Fruit fly (Drosophila melanogaster) whole organism, embryonic: ENCODE measurements around the gene MED14.

Experiments
- ATbp ChIP-seq: fragments of 200-800 bp; sonication (Bioruptor generic); optimal IDR thresholded peaks from 2 replicates; lab custom pipeline; 2017; ENCODE audit warnings: missing biosample characterization, mild to moderate bottlenecking, missing genetic modification characterization, missing genetic modification reagents
- Adf1 ChIP-seq: fragments of 200-800 bp; sonication (Bioruptor generic); IDR thresholded peaks from 2 replicates; pipeline ENCODE4 v1.3.6; 2022; ENCODE audit warnings: missing biosample characterization, missing genetic modification characterization
- Awh ChIP-seq: fragments of 200-800 bp; sonication (Bioruptor generic); IDR thresholded peaks from 2 replicates; pipeline ENCODE4, ENCODE4 v1.3.6; 2022; ENCODE audit warnings: missing biosample characterization, missing genetic modification characterization
- Blimp-1 ChIP-seq: fragments of 200-800 bp; sonication (Bioruptor generic); optimal IDR thresholded peaks from 3 replicates; lab custom pipeline; 2018; ENCODE audit warnings: missing biosample characterization, missing genetic modification characterization, mild to moderate bottlenecking, moderate library complexity, missing genetic modification reagents
- CG12391 ChIP-seq: fragments of 200-800 bp; sonication (Bioruptor generic); optimal IDR thresholded peaks from 3 replicates; lab custom pipeline; 2018; ENCODE audit warnings: missing biosample characterization, mild to moderate bottlenecking, missing genetic modification characterization, moderate library complexity
- CG12744 ChIP-seq: fragments of 200-800 bp; sonication (Bioruptor generic); optimal IDR thresholded peaks from 2 replicates; lab custom pipeline; 2016; ENCODE audit warnings: missing biosample characterization, missing genetic modification characterization
- CG14965 ChIP-seq: fragments of 200-800 bp; sonication (Bioruptor generic); optimal IDR thresholded peaks from 2 replicates; lab custom pipeline; 2016; ENCODE audit warnings: missing biosample characterization, missing genetic modification characterization, borderline replicate concordance
- CG1529 ChIP-seq: fragments of 200-800 bp; sonication (Bioruptor generic); optimal IDR thresholded peaks from 3 replicates; lab custom pipeline; 2018; ENCODE audit warnings: missing biosample characterization, missing genetic modification characterization
- CG15696 ChIP-seq: fragments of 200-800 bp; sonication (Bioruptor generic); optimal IDR thresholded peaks from 2 replicates; lab custom pipeline; 2019; ENCODE audit warnings: missing biosample characterization, mild to moderate bottlenecking, missing genetic modification characterization, moderate library complexity
- CG16779 ChIP-seq: fragments of 200-800 bp; sonication (Bioruptor generic); IDR thresholded peaks from 2 replicates; pipeline ENCODE4 v1.3.6; 2022; ENCODE audit warnings: missing biosample characterization, missing genetic modification characterization
- CG17186 ChIP-seq: fragments of 200-800 bp; sonication (Bioruptor generic); optimal IDR thresholded peaks from 3 replicates; lab custom pipeline; 2017; ENCODE audit warnings: missing biosample characterization, missing genetic modification reagents, missing genetic modification characterization
- CG17328 ChIP-seq: fragments of 200-800 bp; sonication (Bioruptor generic); IDR thresholded peaks from 2 replicates; pipeline ENCODE4 v1.3.6; 2022; ENCODE audit warnings: missing biosample characterization, missing genetic modification characterization
- CG17568 ChIP-seq: fragments of 200-800 bp; sonication (Bioruptor generic); optimal IDR thresholded peaks from 2 replicates; lab custom pipeline; 2018; ENCODE audit warnings: missing biosample characterization, mild to moderate bottlenecking, missing genetic modification characterization, moderate library complexity
- CG18011 ChIP-seq: fragments of 200-800 bp; sonication (Bioruptor generic); optimal IDR thresholded peaks from 2 replicates; lab custom pipeline; 2017; ENCODE audit warnings: missing biosample characterization, missing genetic modification characterization, mild to moderate bottlenecking, moderate library complexity, missing genotype
- CG18619 ChIP-seq: fragments of 200-800 bp; sonication (Bioruptor generic); optimal IDR thresholded peaks from 3 replicates; lab custom pipeline; 2017; ENCODE audit warnings: missing biosample characterization, mild to moderate bottlenecking, missing genetic modification characterization
- CG5245 ChIP-seq: fragments of 200-800 bp; sonication (Bioruptor generic); optimal IDR thresholded peaks from 3 replicates; lab custom pipeline; 2016; ENCODE audit warnings: missing biosample characterization, missing genetic modification characterization
- CG6683 ChIP-seq: fragments of 200-800 bp; sonication (Bioruptor generic); optimal IDR thresholded peaks from 2 replicates; lab custom pipeline; 2017; ENCODE audit warnings: missing biosample characterization, mild to moderate bottlenecking, missing genetic modification characterization, missing genetic modification reagents
- CG6813 ChIP-seq: fragments of 200-800 bp; sonication (Bioruptor generic); optimal IDR thresholded peaks from 2 replicates; lab custom pipeline; 2017; ENCODE audit warnings: missing biosample characterization, missing genetic modification characterization, mild to moderate bottlenecking, moderate library complexity, missing genetic modification reagents
- CG6854 ChIP-seq: fragments of 200-800 bp; sonication (Bioruptor generic); optimal IDR thresholded peaks from 3 replicates; lab custom pipeline; 2017; ENCODE audit warnings: missing biosample characterization, mild to moderate bottlenecking, missing genetic modification characterization
- CG7745 ChIP-seq: fragments of 200-800 bp; sonication (Bioruptor generic); optimal IDR thresholded peaks from 2 replicates; lab custom pipeline; 2018; ENCODE audit warnings: missing biosample characterization, mild to moderate bottlenecking, missing genetic modification characterization, moderate library complexity
- CG7786 ChIP-seq: fragments of 200-800 bp; sonication (Bioruptor generic); optimal IDR thresholded peaks from 2 replicates; lab custom pipeline; 2016; ENCODE audit warnings: missing biosample characterization, missing genetic modification characterization
- CG8089 ChIP-seq: fragments of 200-800 bp; sonication (Bioruptor generic); optimal IDR thresholded peaks from 3 replicates; lab custom pipeline; 2016; ENCODE audit warnings: missing biosample characterization, missing genetic modification characterization
- CG9215 ChIP-seq: fragments of 200-800 bp; sonication (Bioruptor generic); IDR thresholded peaks from 2 replicates; pipeline ENCODE4 v1.3.6; 2022; ENCODE audit warnings: missing biosample characterization, missing genetic modification characterization
- CG9817 ChIP-seq: fragments of 200-800 bp; sonication (Bioruptor generic); optimal IDR thresholded peaks from 2 replicates; lab custom pipeline; 2018; ENCODE audit warnings: missing biosample characterization, mild to moderate bottlenecking, missing genetic modification characterization, moderate library complexity
- CoRest ChIP-seq: fragments of 200-800 bp; sonication (Bioruptor generic); optimal IDR thresholded peaks from 3 replicates; lab custom pipeline; 2018; ENCODE audit warnings: missing biosample characterization, mild to moderate bottlenecking, missing genetic modification characterization, moderate library complexity
- Deaf1 ChIP-seq: fragments of 200-800 bp; optimal IDR thresholded peaks from 3 replicates; lab custom pipeline; 2019; ENCODE audit warnings: missing biosample characterization, mild to moderate bottlenecking, missing genetic modification characterization, moderate library complexity
- Dll ChIP-seq: fragments of 200-800 bp; sonication (Bioruptor generic); IDR thresholded peaks from 4 replicates; pipeline ENCODE4 v1.3.6; 2022; ENCODE audit warnings: missing biosample characterization, missing genetic modification characterization; ENCODE audit not compliant: partially characterized antibody
- Eip74EF ChIP-seq, 2 experiments: fragments of 200-800 bp in 1 of 2; fragments of >200 bp in 1 of 2; sonication (Bioruptor generic) in 1 of 2; optimal IDR thresholded peaks; 2 replicates each; lab custom pipeline; 2017 to 2019; ENCODE audit warnings: missing biosample characterization in 2 of 2, missing genetic modification characterization in 2 of 2, mild to moderate bottlenecking in 1 of 2, moderate library complexity in 1 of 2
- GATAe ChIP-seq: fragments of 200-800 bp; sonication (Bioruptor generic); conservative IDR thresholded peaks from 2 replicates; pipeline ENCODE4 v1.3.6; 2022; ENCODE audit warnings: missing biosample characterization, missing genetic modification characterization
- HHEX ChIP-seq: fragments of 200-800 bp; sonication (Bioruptor generic); optimal IDR thresholded peaks from 3 replicates; lab custom pipeline; 2017; ENCODE audit warnings: missing biosample characterization, mild to moderate bottlenecking, missing genetic modification characterization, missing genetic modification reagents
- HLH4C ChIP-seq: fragments of 200-800 bp; sonication (Bioruptor generic); IDR thresholded peaks from 3 replicates; pipeline ENCODE4 v1.3.6; 2022; ENCODE audit warnings: missing biosample characterization, missing genetic modification characterization; ENCODE audit not compliant: partially characterized antibody
- Hmr ChIP-seq: fragments of 200-800 bp; sonication (Bioruptor generic); optimal IDR thresholded peaks from 3 replicates; lab custom pipeline; 2017; ENCODE audit warnings: mild to moderate bottlenecking, missing biosample characterization, missing genetic modification reagents, missing genetic modification characterization
- Nf-YA ChIP-seq: fragments of 200-800 bp; sonication (Bioruptor generic); IDR thresholded peaks from 2 replicates; pipeline ENCODE4 v1.3.6; 2022; ENCODE audit warnings: missing biosample characterization, missing genetic modification characterization
- Sin3A ChIP-seq: fragments of >200 bp; optimal IDR thresholded peaks from 2 replicates; lab custom pipeline; 2018
- Tbp ChIP-seq: fragments of >200 bp; optimal IDR thresholded peaks from 2 replicates; lab custom pipeline; 2018; ENCODE audit warnings: missing biosample characterization, missing genetic modification characterization
- amos ChIP-seq: fragments of 200-800 bp; sonication (Bioruptor generic); IDR thresholded peaks from 2 replicates; pipeline ENCODE4 v1.3.6; 2022; ENCODE audit warnings: missing biosample characterization, missing genetic modification characterization; ENCODE audit not compliant: partially characterized antibody
- bigmax ChIP-seq: fragments of 200-800 bp; sonication (Bioruptor generic); optimal IDR thresholded peaks from 2 replicates; lab custom pipeline; 2018; ENCODE audit warnings: missing biosample characterization, mild to moderate bottlenecking, missing genetic modification characterization
- cwo ChIP-seq: fragments of 200-800 bp; sonication (Bioruptor generic); optimal IDR thresholded peaks from 3 replicates; lab custom pipeline; 2017; ENCODE audit warnings: missing biosample characterization, missing genetic modification characterization, mild to moderate bottlenecking, moderate library complexity, missing genetic modification reagents
- esg ChIP-seq: fragments of 200-800 bp; sonication (Bioruptor generic); conservative IDR thresholded peaks from 2 replicates; pipeline ENCODE4 v1.3.6; 2022; ENCODE audit warnings: missing biosample characterization, missing genetic modification characterization
- fd3F ChIP-seq: fragments of 200-800 bp; sonication (Bioruptor generic); optimal IDR thresholded peaks from 2 replicates; lab custom pipeline; 2018; ENCODE audit warnings: missing biosample characterization, mild to moderate bottlenecking, missing genetic modification characterization, moderate library complexity
- oc ChIP-seq: fragments of 200-800 bp; sonication (Bioruptor generic); optimal IDR thresholded peaks from 2 replicates; lab custom pipeline; 2018; ENCODE audit warnings: missing biosample characterization, mild to moderate bottlenecking, missing genetic modification characterization, moderate library complexity
- odd ChIP-seq: fragments of 200-800 bp; sonication (Bioruptor generic); optimal IDR thresholded peaks from 2 replicates; lab custom pipeline; 2017; ENCODE audit warnings: missing biosample characterization, mild to moderate bottlenecking, missing genetic modification characterization
- psq ChIP-seq: fragments of 200-800 bp; sonication (Bioruptor generic); optimal IDR thresholded peaks from 2 replicates; lab custom pipeline; 2017; ENCODE audit warnings: missing biosample characterization, missing genetic modification characterization
- pum ChIP-seq: fragments of 200-800 bp; sonication (Bioruptor generic); optimal IDR thresholded peaks from 2 replicates; lab custom pipeline; 2016; ENCODE audit warnings: missing biosample characterization, missing genetic modification characterization
- ssp ChIP-seq: fragments of 200-800 bp; sonication (Bioruptor generic); IDR thresholded peaks from 2 replicates; pipeline ENCODE4 v1.3.6; 2022; ENCODE audit warnings: missing biosample characterization, missing genetic modification characterization
- tgo ChIP-seq: fragments of 200-800 bp; sonication (Bioruptor generic); IDR thresholded peaks from 3 replicates; pipeline ENCODE4 v1.3.6; 2022; ENCODE audit warnings: missing biosample characterization, missing genetic modification characterization
- toy ChIP-seq: fragments of 200-800 bp; sonication (Bioruptor generic); IDR thresholded peaks from 2 replicates; pipeline ENCODE4 v1.3.6; 2022; ENCODE audit warnings: missing biosample characterization, missing genetic modification characterization
- tx ChIP-seq: fragments of 200-800 bp; sonication (Bioruptor generic); optimal IDR thresholded peaks from 2 replicates; lab custom pipeline; 2016; ENCODE audit warnings: missing biosample characterization, missing genetic modification characterization
- wor ChIP-seq: fragments of 200-800 bp; sonication (Bioruptor generic); IDR thresholded peaks from 2 replicates; pipeline ENCODE4 v1.3.6; 2022; ENCODE audit warnings: missing biosample characterization, missing genetic modification characterization

The MED14 gene

dm6 chr3L:640324-640974, 47.4 kb downstream of the MED14 start (continued):
- TF ChIP-seq CG7786 (GFP tag; lab: Kevin White, UChicago) = peak; percentile 82
- no peak for TF ChIP-seq Tbp
- peak; percentile 77 for TF ChIP-seq CG17328 (GFP tag; lab: Robert Waterston, UW)
- peak; percentile 96 for TF ChIP-seq CG15696 (tag; lab: Kevin White, UChicago)
- TF ChIP-seq CG18011 (GFP tag; lab: Kevin White, UChicago) = peak; percentile 42
- TF ChIP-seq CG14965 (GFP tag; lab: Kevin White, UChicago) = peak; percentile 71
- TF ChIP-seq GATAe (GFP tag; lab: Robert Waterston, UW) = no peak
- TF ChIP-seq Hmr (GFP tag; lab: Kevin White, UChicago) = peak; percentile 79
- peak; percentile 67 for TF ChIP-seq tx (GFP tag; lab: Kevin White, UChicago)
- 0 out of 2 replicates have a peak, but pooled peaks have one; percentile 14 for TF ChIP-seq Adf1 (GFP tag; lab: Robert Waterston, UW)
- TF ChIP-seq Dll (GFP tag; lab: Robert Waterston, UW) = no peak
- TF ChIP-seq CG12391 = peak; percentile 91
- peak; percentile 85 for TF ChIP-seq CG12744 (GFP tag; lab: Kevin White, UChicago)
- TF ChIP-seq CG9817 = peak; percentile 72
- no peak for TF ChIP-seq Deaf1 (tag; lab: Kevin White, UChicago)
- TF ChIP-seq CG1529 (GFP tag; lab: Kevin White, UChicago) = peak; percentile 78
- peak; percentile 55 for TF ChIP-seq CG9215 (GFP tag; lab: Robert Waterston, UW)
- peak; percentile 78 for TF ChIP-seq pum (GFP tag; lab: Kevin White, UChicago)
- TF ChIP-seq CG17186 (GFP tag; lab: Kevin White, UChicago) = peak; percentile 31
- no peak for TF ChIP-seq CG16779 (GFP tag; lab: Robert Waterston, UW)
- TF ChIP-seq CG7745 = peak; percentile 54
- peak; percentile 31 for TF ChIP-seq fd3F (GFP tag; lab: Kevin White, UChicago)
- peak; percentile 83 for TF ChIP-seq ATbp
- TF ChIP-seq HHEX (GFP tag; lab: Kevin White, UChicago) = peak; percentile 81
- TF ChIP-seq bigmax = no peak
- TF ChIP-seq CG6683 (GFP tag; lab: Kevin White, UChicago) = peak; percentile 57
- TF ChIP-seq odd = peak; percentile 56
- peak; percentile 56; the same call in 1 of the 2 replicates for TF ChIP-seq ssp (GFP tag; lab: Robert Waterston, UW)
- TF ChIP-seq Nf-YA = peak; percentile 4
- TF ChIP-seq amos = no peak
- TF ChIP-seq oc = peak; percentile 81
- peak; percentile 82 for TF ChIP-seq Blimp-1 (GFP tag; lab: Kevin White, UChicago)
- peak; percentile 44 for TF ChIP-seq cwo (GFP tag; lab: Kevin White, UChicago)
- no peak for TF ChIP-seq Sin3A (lab: Kevin White, UChicago)
- peak; percentile 73 for TF ChIP-seq esg
- TF ChIP-seq CG8089 (GFP tag; lab: Kevin White, UChicago) = peak; percentile 80
- TF ChIP-seq psq (GFP tag; lab: Kevin White, UChicago) = peak; percentile 92
- TF ChIP-seq wor (GFP tag; lab: Robert Waterston, UW) = peak; percentile 57
- no peak for TF ChIP-seq HLH4C
- peak; percentile 81 for TF ChIP-seq CG6813 (GFP tag; lab: Kevin White, UChicago)
- peak in 1 of 2 experiments; percentile 37 for TF ChIP-seq Eip74EF (GFP tag; optimal IDR thresholded peaks at IDR 0.05; lab: Kevin White, UChicago)
- peak; percentile 71; the same call in 2 of the 3 replicates for TF ChIP-seq tgo
- peak; percentile 79 for TF ChIP-seq CG5245 (GFP tag; lab: Kevin White, UChicago)
- peak; percentile 82 for TF ChIP-seq CG17568
- peak; percentile 61; the same call in 1 of the 2 replicates for TF ChIP-seq Awh (GFP tag; lab: Robert Waterston, UW)
- TF ChIP-seq CG18619 (GFP tag; lab: Kevin White, UChicago) = peak; percentile 79
- TF ChIP-seq CoRest (tag; lab: Kevin White, UChicago) = peak; percentile 88
- no peak for TF ChIP-seq toy
- TF ChIP-seq CG6854 (GFP tag; lab: Kevin White, UChicago) = peak; percentile 39
